Fruit fly (Drosophila melanogaster) whole organism, embryonic: ENCODE measurements around the gene Jhbp11.
A peak's percentile ranks its signal among the peaks of the same experiment; 100 is the strongest.

Source experiments
- Asciz ChIP-seq: fragments of 200-800 bp; sonication (Bioruptor generic); optimal IDR thresholded peaks from 2 replicates; lab custom pipeline; 2017; ENCODE audit warnings: missing biosample characterization, mild to moderate bottlenecking, missing genetic modification characterization, missing genetic modification reagents
- Atf6 ChIP-seq: fragments of 200-800 bp; sonication (Bioruptor generic); IDR thresholded peaks from 2 replicates; pipeline ENCODE4 v1.3.6; 2022; ENCODE audit warnings: missing biosample characterization, missing genetic modification characterization
- B-H1 ChIP-seq: fragments of 200-800 bp; sonication (Bioruptor generic); IDR thresholded peaks from 3 replicates; pipeline ENCODE4 v1.3.6; 2022; ENCODE audit warnings: missing biosample characterization, missing genetic modification characterization
- CG10209 ChIP-seq: fragments of 200-800 bp; sonication (Bioruptor generic); optimal IDR thresholded peaks from 3 replicates; lab custom pipeline; 2017; ENCODE audit warnings: missing biosample characterization, mild to moderate bottlenecking, missing genetic modification characterization, missing genetic modification reagents
- CG11247 ChIP-seq: fragments of 200-800 bp; sonication (Bioruptor generic); IDR thresholded peaks from 2 replicates; pipeline ENCODE4 v1.3.6; 2022; ENCODE audit warnings: missing biosample characterization, missing genetic modification characterization
- CG12236 ChIP-seq: fragments of 200-800 bp; sonication (Bioruptor generic); optimal IDR thresholded peaks from 2 replicates; lab custom pipeline; 2016; ENCODE audit warnings: missing biosample characterization, missing genetic modification characterization
- CG1647 ChIP-seq: fragments of 200-800 bp; sonication (Bioruptor generic); optimal IDR thresholded peaks from 3 replicates; lab custom pipeline; 2016; ENCODE audit warnings: missing biosample characterization, missing genetic modification characterization
- CG18599 ChIP-seq: fragments of 200-800 bp; sonication (Bioruptor generic); optimal IDR thresholded peaks from 3 replicates; lab custom pipeline; 2017; ENCODE audit warnings: missing biosample characterization, missing genetic modification characterization, mild to moderate bottlenecking, moderate library complexity, missing genetic modification reagents
- CG18764 ChIP-seq: fragments of 200-800 bp; sonication (Bioruptor generic); optimal IDR thresholded peaks from 3 replicates; lab custom pipeline; 2016; ENCODE audit warnings: missing biosample characterization, missing genetic modification characterization
- CG2875 ChIP-seq: fragments of 200-800 bp; sonication (Bioruptor generic); optimal IDR thresholded peaks from 2 replicates; lab custom pipeline; 2017; ENCODE audit warnings: missing biosample characterization, mild to moderate bottlenecking, missing genetic modification characterization, missing genetic modification reagents
- CG30020 ChIP-seq: fragments of 200-800 bp; optimal IDR thresholded peaks from 2 replicates; lab custom pipeline; 2019; ENCODE audit warnings: missing biosample characterization, mild to moderate bottlenecking, missing genetic modification characterization, moderate library complexity
- CG31224 ChIP-seq: fragments of 200-800 bp; sonication (Bioruptor generic); IDR thresholded peaks from 2 replicates; pipeline ENCODE4 v1.3.6; 2022; ENCODE audit warnings: missing biosample characterization, missing genetic modification characterization
- CG31365 ChIP-seq: fragments of 200-800 bp; sonication (Bioruptor generic); optimal IDR thresholded peaks from 2 replicates; lab custom pipeline; 2018; ENCODE audit warnings: missing biosample characterization, mild to moderate bottlenecking, missing genetic modification characterization
- CG3163 ChIP-seq: fragments of 200-800 bp; sonication (Bioruptor generic); optimal IDR thresholded peaks from 3 replicates; lab custom pipeline; 2016; ENCODE audit warnings: missing biosample characterization, missing genetic modification characterization
- CG3726 ChIP-seq: fragments of 200-800 bp; sonication (Bioruptor generic); IDR thresholded peaks from 3 replicates; pipeline ENCODE4, ENCODE4 v1.3.6; 2022; ENCODE audit warnings: missing biosample characterization, missing genetic modification characterization
- CG4360 ChIP-seq: fragments of 200-800 bp; sonication (Bioruptor generic); IDR thresholded peaks from 2 replicates; pipeline ENCODE4 v1.3.6; 2022; ENCODE audit warnings: missing biosample characterization, missing genetic modification characterization
- CG4854 ChIP-seq: fragments of 200-800 bp; sonication (Bioruptor generic); optimal IDR thresholded peaks from 2 replicates; lab custom pipeline; 2016; ENCODE audit warnings: missing biosample characterization, missing genetic modification characterization, inconsistent platforms
- CG6813 ChIP-seq: fragments of 200-800 bp; sonication (Bioruptor generic); optimal IDR thresholded peaks from 2 replicates; lab custom pipeline; 2017; ENCODE audit warnings: missing biosample characterization, missing genetic modification characterization, mild to moderate bottlenecking, moderate library complexity, missing genetic modification reagents
- CG8765 ChIP-seq: fragments of 200-800 bp; sonication (Bioruptor generic); IDR thresholded peaks from 2 replicates; pipeline ENCODE4 v1.3.6; 2022; ENCODE audit warnings: missing biosample characterization, missing genetic modification characterization
- CG9817 ChIP-seq: fragments of 200-800 bp; sonication (Bioruptor generic); optimal IDR thresholded peaks from 2 replicates; lab custom pipeline; 2018; ENCODE audit warnings: missing biosample characterization, mild to moderate bottlenecking, missing genetic modification characterization, moderate library complexity
- CTCF ChIP-seq: fragments of 200-800 bp; sonication (Bioruptor generic); optimal IDR thresholded peaks from 2 replicates; lab custom pipeline; 2017; ENCODE audit warnings: missing biosample characterization, mild to moderate bottlenecking, missing genetic modification characterization, moderate library complexity
- Dbx ChIP-seq: fragments of 200-800 bp; sonication (Bioruptor generic); IDR thresholded peaks from 3 replicates; pipeline ENCODE4 v1.3.6; 2022; ENCODE audit warnings: missing biosample characterization, missing genetic modification characterization
- Doc3 ChIP-seq: fragments of 200-800 bp; sonication (Bioruptor generic); IDR thresholded peaks from 3 replicates; pipeline ENCODE4 v1.3.6; 2022; ENCODE audit warnings: missing biosample characterization, missing genetic modification characterization; ENCODE audit not compliant: partially characterized antibody
- Dref ChIP-seq: fragments of 200-800 bp; sonication (Bioruptor generic); IDR thresholded peaks from 2 replicates; pipeline ENCODE4 v1.3.6; 2022; ENCODE audit warnings: missing biosample characterization, missing genetic modification characterization
- Gug ChIP-seq: fragments of 200-800 bp; sonication (Bioruptor generic); IDR thresholded peaks from 4 replicates; pipeline ENCODE4 v1.3.6; 2022; ENCODE audit warnings: missing biosample characterization, missing genetic modification characterization
- HmgD ChIP-seq: fragments of 200-800 bp; sonication (Bioruptor generic); optimal IDR thresholded peaks from 3 replicates; lab custom pipeline; 2016; ENCODE audit warnings: missing biosample characterization, missing genetic modification characterization
- Mad ChIP-seq: fragments of 200-800 bp; sonication (Bioruptor generic); optimal IDR thresholded peaks from 2 replicates; lab custom pipeline; 2016; ENCODE audit warnings: missing biosample characterization, missing genetic modification characterization
- NC2α ChIP-seq: fragments of 200-800 bp; sonication (Bioruptor generic); optimal IDR thresholded peaks from 2 replicates; lab custom pipeline; 2016; ENCODE audit warnings: missing biosample characterization, missing genetic modification characterization
- NC2β ChIP-seq: fragments of 200-800 bp; sonication (Bioruptor generic); optimal IDR thresholded peaks from 2 replicates; lab custom pipeline; 2016; ENCODE audit warnings: missing biosample characterization, missing genetic modification characterization
- NK7.1 ChIP-seq: fragments of 200-800 bp; sonication (Bioruptor generic); optimal IDR thresholded peaks from 3 replicates; lab custom pipeline; 2016; ENCODE audit warnings: missing biosample characterization, missing genetic modification characterization
- Stat92E ChIP-seq, 3 experiments: fragments of >200 bp in 2 of 3; fragments of 200-800 bp in 1 of 3; sonication (Bioruptor generic) in 1 of 3; optimal IDR thresholded peaks; 2 replicates each; lab custom pipeline; 2017 to 2019; ENCODE audit warnings: missing biosample characterization in 3 of 3, missing genetic modification characterization in 3 of 3, mild to moderate bottlenecking in 1 of 3, moderate library complexity in 1 of 3
- cwo ChIP-seq: fragments of 200-800 bp; sonication (Bioruptor generic); optimal IDR thresholded peaks from 3 replicates; lab custom pipeline; 2017; ENCODE audit warnings: missing biosample characterization, missing genetic modification characterization, mild to moderate bottlenecking, moderate library complexity, missing genetic modification reagents
- dati ChIP-seq: fragments of 200-800 bp; sonication (Bioruptor generic); IDR thresholded peaks from 2 replicates; pipeline ENCODE4 v1.3.6; 2022; ENCODE audit warnings: missing biosample characterization, missing genetic modification characterization
- dimm ChIP-seq: fragments of 200-800 bp; sonication (Bioruptor generic); IDR thresholded peaks from 2 replicates; pipeline ENCODE4 v1.3.6; 2022; ENCODE audit warnings: missing biosample characterization, missing genetic modification characterization
- dmrt99B ChIP-seq: fragments of 200-800 bp; sonication (Bioruptor generic); optimal IDR thresholded peaks from 2 replicates; lab custom pipeline; 2018; ENCODE audit warnings: missing biosample characterization, mild to moderate bottlenecking, missing genetic modification characterization, moderate library complexity
- ham ChIP-seq: fragments of 200-800 bp; sonication (Bioruptor generic); IDR thresholded peaks from 2 replicates; pipeline ENCODE4 v1.3.6; 2022; ENCODE audit warnings: missing biosample characterization, missing genetic modification characterization
- hkb ChIP-seq, 2 experiments: fragments of 200-800 bp in 1 of 2; fragments of >200 bp in 1 of 2; sonication (Bioruptor generic) in 1 of 2; IDR thresholded peaks in 1 of 2; optimal IDR thresholded peaks in 1 of 2; 2 replicates each; pipeline versions ENCODE4 v1.3.6 to Lab custom; 2017 to 2022; ENCODE audit warnings: missing biosample characterization in 1 of 2, missing genetic modification characterization in 1 of 2
- insv ChIP-seq, 2 experiments: fragments of 200-800 bp; sonication (Bioruptor generic); optimal IDR thresholded peaks; 3 replicates each; lab custom pipeline; 2016 to 2018; ENCODE audit warnings: missing biosample characterization in 2 of 2, missing genetic modification characterization in 2 of 2
- lilli ChIP-seq: fragments of 200-800 bp; sonication (Bioruptor generic); optimal IDR thresholded peaks from 3 replicates; lab custom pipeline; 2016; ENCODE audit warnings: missing biosample characterization, missing genetic modification characterization
- mam ChIP-seq: fragments of 200-800 bp; sonication (Bioruptor generic); optimal IDR thresholded peaks from 3 replicates; lab custom pipeline; 2016; ENCODE audit warnings: missing biosample characterization, missing genetic modification characterization
- nerfin-1 ChIP-seq: fragments of 200-800 bp; sonication (Bioruptor generic); optimal IDR thresholded peaks from 3 replicates; lab custom pipeline; 2019; ENCODE audit warnings: missing biosample characterization, mild to moderate bottlenecking, missing genetic modification characterization, moderate library complexity
- pfk ChIP-seq: fragments of 200-800 bp; sonication (Bioruptor generic); optimal IDR thresholded peaks from 2 replicates; lab custom pipeline; 2018; ENCODE audit warnings: missing biosample characterization, mild to moderate bottlenecking, missing genetic modification characterization, moderate library complexity
- rib ChIP-seq: fragments of 200-800 bp; sonication (Bioruptor generic); IDR thresholded peaks from 2 replicates; pipeline ENCODE4 v1.3.6; 2022; ENCODE audit warnings: missing biosample characterization, missing genetic modification characterization
- sd ChIP-seq: fragments of 200-800 bp; sonication (Bioruptor generic); optimal IDR thresholded peaks from 3 replicates; lab custom pipeline; 2018; ENCODE audit warnings: missing biosample characterization, mild to moderate bottlenecking, missing genetic modification characterization, moderate library complexity
- seq ChIP-seq: fragments of 200-800 bp; sonication (Bioruptor generic); IDR thresholded peaks from 2 replicates; pipeline ENCODE4 v1.3.6; 2022; ENCODE audit warnings: missing biosample characterization, missing genetic modification characterization
- sisA ChIP-seq: fragments of 200-800 bp; sonication (Bioruptor generic); IDR thresholded peaks from 2 replicates; pipeline ENCODE4 v1.3.6; 2022; ENCODE audit warnings: missing biosample characterization, missing genetic modification characterization
- stc ChIP-seq: fragments of 200-800 bp; sonication (Bioruptor generic); IDR thresholded peaks from 2 replicates; pipeline ENCODE4 v1.3.6; 2022; ENCODE audit warnings: missing biosample characterization, missing genetic modification characterization
- tio ChIP-seq: fragments of 200-800 bp; sonication (Bioruptor generic); optimal IDR thresholded peaks from 2 replicates; lab custom pipeline; 2017; ENCODE audit warnings: missing biosample characterization, missing genetic modification characterization, inconsistent platforms
- wdn ChIP-seq: fragments of 200-800 bp; sonication (Bioruptor generic); IDR thresholded peaks from 2 replicates; pipeline ENCODE4 v1.3.6; 2022; ENCODE audit warnings: missing biosample characterization, missing genetic modification characterization
- z ChIP-seq: fragments of 200-800 bp; sonication (Bioruptor generic); IDR thresholded peaks from 3 replicates; pipeline ENCODE4 v1.3.6; 2022; ENCODE audit warnings: missing biosample characterization, missing genetic modification characterization
- zen2 ChIP-seq: fragments of 200-800 bp; sonication (Bioruptor generic); IDR thresholded peaks from 3 replicates; pipeline ENCODE4 v1.3.6; 2022; ENCODE audit warnings: missing biosample characterization, missing genetic modification characterization; ENCODE audit not compliant: partially characterized antibody
- zfh2 ChIP-seq: fragments of 200-800 bp; sonication (Bioruptor generic); optimal IDR thresholded peaks from 2 replicates; lab custom pipeline; 2016; ENCODE audit warnings: missing biosample characterization, missing genetic modification characterization

Gene Jhbp11

DNA sequence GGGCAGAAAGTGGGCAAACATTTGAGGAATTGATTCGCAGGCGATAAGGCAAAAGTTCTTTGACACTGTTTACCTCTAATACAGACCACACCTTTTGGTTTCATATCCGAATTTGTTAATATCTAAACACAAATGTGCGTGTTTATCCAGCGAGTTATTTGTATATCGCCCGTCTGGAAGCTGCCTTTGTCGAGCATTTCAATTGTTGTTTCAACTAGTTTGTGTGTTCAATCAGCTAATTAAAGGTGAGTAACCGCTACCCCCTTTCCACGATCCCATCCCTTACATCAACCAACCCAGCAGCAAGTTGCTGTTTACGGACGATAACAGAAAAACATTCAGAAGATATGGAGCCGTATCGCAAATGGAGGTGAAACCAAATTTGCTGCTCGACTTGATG, 30.4 kb downstream of the Jhbp11 start (continued):
- TF ChIP-seq CG4360 (GFP tag; lab: Robert Waterston, UW) (no peak), tio (GFP tag; lab: Kevin White, UChicago) (no peak), Dref (GFP tag; lab: Robert Waterston, UW) (no peak), zfh2 (GFP tag; lab: Kevin White, UChicago) (peak; percentile 47), CG1647 (GFP tag; lab: Kevin White, UChicago) (peak; percentile 17), CG3163 (peak; percentile 19), seq (GFP tag; lab: Robert Waterston, UW) (peak; percentile 73; the same call in 1 of the 2 replicates), CG31224 (GFP tag; lab: Robert Waterston, UW) (peak; percentile 23; the same call in 1 of the 2 replicates), CG4854 (GFP tag; lab: Kevin White, UChicago) (no peak), stc (GFP tag; lab: Robert Waterston, UW) (peak; percentile 25; the same call in 1 of the 2 replicates), CG12236 (GFP tag; lab: Kevin White, UChicago) (no peak), sisA (GFP tag; lab: Robert Waterston, UW) (no peak), Atf6 (GFP tag; lab: Robert Waterston, UW) (peak; percentile 84), CG8765 (GFP tag; lab: Robert Waterston, UW) (no peak), rib (GFP tag; lab: Robert Waterston, UW) (peak; percentile 66), Asciz (GFP tag; lab: Kevin White, UChicago) (peak; percentile 35), ham (GFP tag; lab: Robert Waterston, UW) (no peak), CG2875 (GFP tag; lab: Kevin White, UChicago) (peak; percentile 32), CG10209 (GFP tag; lab: Kevin White, UChicago) (peak; percentile 72), dimm (GFP tag; lab: Robert Waterston, UW) (no peak), CG18764 (GFP tag; lab: Kevin White, UChicago) (peak; percentile 24), CG31365 (tag; lab: Kevin White, UChicago) (peak; percentile 19), NC2β (GFP tag; lab: Kevin White, UChicago) (no peak), nerfin-1 (tag; lab: Kevin White, UChicago) (no peak), cwo (GFP tag; lab: Kevin White, UChicago) (peak; percentile 56), mam (GFP tag; lab: Kevin White, UChicago) (peak; percentile 10), Doc3 (GFP tag; lab: Robert Waterston, UW) (no peak), lilli (GFP tag; lab: Kevin White, UChicago) (peak; percentile 25), hkb (optimal IDR thresholded peaks at IDR 0.05; lab: Kevin White, UChicago) (no peak), hkb (GFP tag; IDR thresholded peaks at IDR 0.05; lab: Robert Waterston, UW) (peak; percentile 53), B-H1 (GFP tag; lab: Robert Waterston, UW) (no peak), HmgD (GFP tag; lab: Kevin White, UChicago) (no peak), CG6813 (GFP tag; lab: Kevin White, UChicago) (peak; percentile 68), insv (GFP tag; optimal IDR thresholded peaks at IDR 0.05; lab: Kevin White, UChicago) (no peak), z (GFP tag; lab: Robert Waterston, UW) (no peak), dati (GFP tag; lab: Robert Waterston, UW) (no peak), NC2α (GFP tag; lab: Kevin White, UChicago) (no peak), wdn (GFP tag; lab: Robert Waterston, UW) (no peak), CG18599 (GFP tag; lab: Kevin White, UChicago) (peak; percentile 85), CG30020 (tag; lab: Kevin White, UChicago) (no peak), pfk (no peak), CTCF (no peak), Stat92E (GFP tag; optimal IDR thresholded peaks at IDR 0.05; lab: Kevin White, UChicago) (no peak), CG11247 (GFP tag; lab: Robert Waterston, UW) (peak; percentile 48; the same call in 1 of the 2 replicates), Dbx (peak; percentile 81; the same call in 2 of the 3 replicates), CG9817 (tag; lab: Kevin White, UChicago) (peak; percentile 41), NK7.1 (GFP tag; lab: Kevin White, UChicago) (no peak), zen2 (GFP tag; lab: Robert Waterston, UW) (no peak), dmrt99B (tag; lab: Kevin White, UChicago) (peak; percentile 22), CG3726 (GFP tag; lab: Robert Waterston, UW) (no peak), Gug (GFP tag; lab: Robert Waterston, UW) (no peak), Mad (GFP tag; lab: Kevin White, UChicago) (no peak), sd (tag; lab: Kevin White, UChicago) (peak; percentile 7)
